Worm (Caenorhabditis elegans) whole organism, L1 larva: ENCODE measurements around the gene comt-4.

Experiments
- C04F5.9 ChIP-seq: sonication (generic microtip); optimal IDR thresholded peaks from 2 replicates; lab custom pipeline; 2016; ENCODE audit warnings: missing genetic modification characterization, missing compliant biosample characterization
- C16A3.4 ChIP-seq: fragments of 150-350 bp; optimal IDR thresholded peaks from 2 replicates; lab custom pipeline; 2014; ENCODE audit warnings: missing biosample characterization, missing genetic modification characterization
- F16B12.6 ChIP-seq: fragments of 150-350 bp; optimal IDR thresholded peaks from 2 replicates; lab custom pipeline; 2014; ENCODE audit warnings: missing biosample characterization, missing genetic modification characterization
- Y116A8C.19 ChIP-seq: sonication (generic microtip); optimal IDR thresholded peaks from 2 replicates; lab custom pipeline; 2016; ENCODE audit warnings: missing compliant biosample characterization, missing genetic modification characterization, borderline replicate concordance
- aha-1 ChIP-seq: fragments of 150-350 bp; optimal IDR thresholded peaks from 2 replicates; lab custom pipeline; 2014; ENCODE audit warnings: missing biosample characterization, missing genetic modification characterization
- aly-2 ChIP-seq: fragments of 150-350 bp; optimal IDR thresholded peaks from 2 replicates; lab custom pipeline; 2014; ENCODE audit warnings: missing biosample characterization, missing genetic modification characterization
- blmp-1 ChIP-seq: fragments of 150-350 bp; optimal IDR thresholded peaks from 2 replicates; lab custom pipeline; 2014; ENCODE audit warnings: missing biosample characterization, missing genetic modification characterization
- ceh-63 ChIP-seq: fragments of 200-800 bp; sonication (Bioruptor generic); optimal IDR thresholded peaks from 2 replicates; lab custom pipeline; 2018; ENCODE audit warnings: mild to moderate bottlenecking, missing genetic modification characterization, missing compliant biosample characterization
- ceh-8 ChIP-seq: fragments of 200-800 bp; sonication (Bioruptor generic); optimal IDR thresholded peaks from 2 replicates; lab custom pipeline; 2018; ENCODE audit warnings: mild to moderate bottlenecking, missing genetic modification characterization, moderate library complexity, missing compliant biosample characterization
- ceh-82 ChIP-seq, 3 experiments: fragments of 150-350 bp in 1 of 3; sonication (generic microtip) in 2 of 3; optimal IDR thresholded peaks; 2 replicates each; lab custom pipeline; 2014 to 2017; ENCODE audit warnings: missing biosample characterization in 3 of 3, missing genetic modification characterization in 3 of 3
- dpl-1 ChIP-seq, 3 experiments: fragments of 150-350 bp in 2 of 3; sonication (generic microtip) in 1 of 3; optimal IDR thresholded peaks; 2 replicates each; lab custom pipeline; 2014 to 2017; ENCODE audit warnings: missing biosample characterization in 3 of 3, missing genetic modification characterization in 3 of 3, missing genetic modification reagents in 3 of 3
- dsc-1 ChIP-seq: sonication (generic microtip); optimal IDR thresholded peaks from 2 replicates; lab custom pipeline; 2016; ENCODE audit warnings: mild to moderate bottlenecking, missing genetic modification characterization, missing compliant biosample characterization
- egl-13 ChIP-seq: sonication (generic microtip); optimal IDR thresholded peaks from 2 replicates; lab custom pipeline; 2016; ENCODE audit warnings: missing genotype, missing genetic modification reagents, missing genetic modification characterization, missing compliant biosample characterization
- egl-27 ChIP-seq, 2 experiments: fragments of 150-350 bp in 1 of 2; sonication (generic microtip); optimal IDR thresholded peaks; 3 replicates each; lab custom pipeline; 2017 to 2018; ENCODE audit warnings: missing biosample characterization in 2 of 2, missing genetic modification characterization in 2 of 2, missing genetic modification reagents in 2 of 2
- elt-2 ChIP-seq: sonication (generic microtip); optimal IDR thresholded peaks from 2 replicates; lab custom pipeline; 2016; ENCODE audit warnings: missing genetic modification characterization, mild to moderate bottlenecking, inconsistent platforms, missing compliant biosample characterization, missing genetic modification reagents
- fkh-4 ChIP-seq: sonication (generic microtip); optimal IDR thresholded peaks from 2 replicates; lab custom pipeline; 2016; ENCODE audit warnings: missing compliant biosample characterization, missing genetic modification characterization, borderline replicate concordance
- fkh-8 ChIP-seq: sonication (generic microtip); optimal IDR thresholded peaks from 2 replicates; lab custom pipeline; 2016; ENCODE audit warnings: mild to moderate bottlenecking, missing genetic modification characterization, missing compliant biosample characterization
- fos-1 ChIP-seq: fragments of 150-350 bp; optimal IDR thresholded peaks from 2 replicates; lab custom pipeline; 2014; ENCODE audit warnings: missing biosample characterization, missing genetic modification characterization
- grh-1 ChIP-seq: fragments of 200-800 bp; sonication (Bioruptor generic); IDR thresholded peaks from 2 replicates; pipeline ENCODE4 v1.3.6; 2022; ENCODE audit warnings: missing genetic modification reagents, missing genetic modification characterization, missing compliant biosample characterization
- hlh-17 ChIP-seq: fragments of 200-800 bp; sonication (Bioruptor generic); optimal IDR thresholded peaks from 2 replicates; lab custom pipeline; 2018; ENCODE audit warnings: missing genetic modification characterization, mild to moderate bottlenecking, missing compliant biosample characterization, moderate library complexity, borderline replicate concordance
- hpl-2 ChIP-seq: fragments of 150-350 bp; optimal IDR thresholded peaks from 2 replicates; lab custom pipeline; 2014; ENCODE audit warnings: missing biosample characterization, missing genetic modification reagents, missing genetic modification characterization
- irx-1 ChIP-seq: sonication (generic microtip); optimal IDR thresholded peaks from 2 replicates; lab custom pipeline; 2016; ENCODE audit warnings: missing genetic modification characterization, missing compliant biosample characterization
- isw-1 ChIP-seq: fragments of 200-800 bp; sonication (Bioruptor generic); IDR thresholded peaks from 2 replicates; pipeline ENCODE4 v1.3.6; 2022; ENCODE audit warnings: missing genetic modification characterization, missing compliant biosample characterization
- lin-13 ChIP-seq: fragments of 150-350 bp; optimal IDR thresholded peaks from 2 replicates; lab custom pipeline; 2014; ENCODE audit warnings: missing biosample characterization, missing genetic modification reagents, missing genetic modification characterization
- lin-15B ChIP-seq: fragments of 150-350 bp; sonication (generic microtip); optimal IDR thresholded peaks from 3 replicates; lab custom pipeline; 2014; ENCODE audit warnings: missing biosample characterization, missing genetic modification characterization
- lin-35 ChIP-seq, 2 experiments: fragments of 150-350 bp; optimal IDR thresholded peaks; 2 replicates each; lab custom pipeline; 2014; ENCODE audit warnings: missing biosample characterization in 2 of 2, missing genetic modification characterization in 2 of 2, missing genetic modification reagents in 2 of 2
- lir-3 ChIP-seq: sonication (generic microtip); optimal IDR thresholded peaks from 2 replicates; lab custom pipeline; 2016; ENCODE audit warnings: mild to moderate bottlenecking, missing genetic modification characterization, moderate library complexity, missing compliant biosample characterization; ENCODE audit not compliant: poor library complexity
- mab-9 ChIP-seq: fragments of 200-800 bp; sonication (Bioruptor generic); IDR thresholded peaks from 2 replicates; pipeline ENCODE4 v1.3.6; 2022; ENCODE audit warnings: missing genetic modification reagents, missing genetic modification characterization, missing compliant biosample characterization
- mdl-1 ChIP-seq, 2 experiments: fragments of 150-350 bp; optimal IDR thresholded peaks; 2 replicates each; lab custom pipeline; 2014 to 2017; ENCODE audit warnings: missing biosample characterization in 2 of 2, missing genetic modification characterization in 2 of 2, inconsistent platforms in 1 of 2
- mef-2 ChIP-seq: fragments of 150-350 bp; optimal IDR thresholded peaks from 2 replicates; lab custom pipeline; 2014; ENCODE audit warnings: missing biosample characterization, missing genetic modification characterization
- mep-1 ChIP-seq: fragments of 150-350 bp; optimal IDR thresholded peaks from 2 replicates; lab custom pipeline; 2014; ENCODE audit warnings: missing biosample characterization, missing genetic modification characterization
- nhr-12 ChIP-seq: sonication (generic microtip); optimal IDR thresholded peaks from 2 replicates; lab custom pipeline; 2017; ENCODE audit warnings: missing biosample characterization, missing genetic modification characterization
- nhr-19 ChIP-seq: fragments of 200-800 bp; sonication (Bioruptor generic); conservative IDR thresholded peaks from 2 replicates; pipeline ENCODE4 v1.3.6; 2022; ENCODE audit warnings: missing genetic modification characterization, missing compliant biosample characterization
- nhr-28 ChIP-seq: fragments of 150-350 bp; optimal IDR thresholded peaks from 2 replicates; lab custom pipeline; 2014; ENCODE audit warnings: missing biosample characterization, missing genetic modification characterization
- nhr-47 ChIP-seq: sonication (generic microtip); optimal IDR thresholded peaks from 2 replicates; lab custom pipeline; 2016; ENCODE audit warnings: mild to moderate bottlenecking, missing genetic modification characterization, moderate library complexity, missing compliant biosample characterization
- nhr-71 ChIP-seq: sonication (generic microtip); optimal IDR thresholded peaks from 2 replicates; lab custom pipeline; 2016; ENCODE audit warnings: mild to moderate bottlenecking, missing genetic modification characterization, moderate library complexity, missing compliant biosample characterization
- nhr-76 ChIP-seq: sonication (generic microtip); optimal IDR thresholded peaks from 2 replicates; lab custom pipeline; 2017; ENCODE audit warnings: missing biosample characterization, missing genetic modification characterization
- nhr-77 ChIP-seq: fragments of 150-350 bp; optimal IDR thresholded peaks from 2 replicates; lab custom pipeline; 2014; ENCODE audit warnings: missing biosample characterization, missing genetic modification characterization
- nhr-90 ChIP-seq: sonication (generic microtip); optimal IDR thresholded peaks from 2 replicates; lab custom pipeline; 2016; ENCODE audit warnings: mild to moderate bottlenecking, missing genetic modification characterization, missing compliant biosample characterization; ENCODE audit not compliant: poor library complexity
- pax-3 ChIP-seq: fragments of 200-800 bp; sonication (Bioruptor generic); optimal IDR thresholded peaks from 2 replicates; lab custom pipeline; 2018; ENCODE audit warnings: mild to moderate bottlenecking, missing genetic modification characterization, moderate library complexity, missing compliant biosample characterization
- skn-1 ChIP-seq: fragments of 150-350 bp; optimal IDR thresholded peaks from 2 replicates; lab custom pipeline; 2014; ENCODE audit warnings: missing biosample characterization, missing genetic modification characterization
- snu-23 ChIP-seq: sonication (generic microtip); optimal IDR thresholded peaks from 2 replicates; lab custom pipeline; 2016; ENCODE audit warnings: missing genetic modification characterization, missing compliant biosample characterization
- sox-4 ChIP-seq: sonication (generic microtip); optimal IDR thresholded peaks from 2 replicates; lab custom pipeline; 2016; ENCODE audit warnings: missing genetic modification characterization, missing compliant biosample characterization
- sup-37 ChIP-seq: fragments of 200-800 bp; sonication (Bioruptor generic); optimal IDR thresholded peaks from 2 replicates; lab custom pipeline; 2018; ENCODE audit warnings: mild to moderate bottlenecking, missing genetic modification characterization, missing compliant biosample characterization
- swsn-7 ChIP-seq: sonication (generic microtip); optimal IDR thresholded peaks from 2 replicates; lab custom pipeline; 2016; ENCODE audit warnings: missing genetic modification characterization, missing compliant biosample characterization
- tlp-1 ChIP-seq: fragments of 150-350 bp; optimal IDR thresholded peaks from 2 replicates; lab custom pipeline; 2014; ENCODE audit warnings: missing biosample characterization, missing genetic modification characterization
- unc-130 ChIP-seq: fragments of 150-350 bp; optimal IDR thresholded peaks from 2 replicates; lab custom pipeline; 2017; ENCODE audit warnings: missing biosample characterization, missing genetic modification characterization, inconsistent platforms
- unc-30 ChIP-seq: sonication (generic microtip); optimal IDR thresholded peaks from 2 replicates; lab custom pipeline; 2017; ENCODE audit warnings: missing biosample characterization, missing genetic modification characterization
- unc-98 ChIP-seq: fragments of 200-800 bp; sonication (Bioruptor generic); IDR thresholded peaks from 2 replicates; pipeline ENCODE4 v1.3.6; 2022; ENCODE audit warnings: missing genetic modification characterization, missing compliant biosample characterization
- xbp-1 ChIP-seq: sonication (generic microtip); optimal IDR thresholded peaks from 2 replicates; lab custom pipeline; 2016; ENCODE audit warnings: missing genetic modification characterization, missing compliant biosample characterization
- zip-4 ChIP-seq: fragments of 200-800 bp; sonication (Bioruptor generic); optimal IDR thresholded peaks from 2 replicates; lab custom pipeline; 2018; ENCODE audit warnings: mild to moderate bottlenecking, missing genetic modification characterization, moderate library complexity, missing compliant biosample characterization
- ztf-11 ChIP-seq, 2 experiments: sonication (generic microtip); optimal IDR thresholded peaks; 2 replicates each; lab custom pipeline; 2016 to 2017; ENCODE audit warnings: missing genetic modification characterization in 2 of 2, missing biosample characterization in 1 of 2, missing compliant biosample characterization in 1 of 2

Gene comt-4

ce11 chrV:2067985-2068499 lies 18.1 kb upstream of the comt-4 start, which contains the start of gene lbp-9 (continued):
- TF ChIP-seq sox-4 (tag; lab: Kevin White, UChicago) = no peak
- TF ChIP-seq pax-3 (tag; lab: Kevin White, UChicago) = no peak
- peak; percentile 41 for TF ChIP-seq nhr-47 (tag; lab: Kevin White, UChicago)
- TF ChIP-seq nhr-19 (GFP tag; lab: Robert Waterston, UW) = peak; percentile 37; the same call in 1 of the 2 replicates
- TF ChIP-seq nhr-12 (tag; lab: Kevin White, UChicago) = no peak
- TF ChIP-seq sup-37 (GFP tag; lab: Kevin White, UChicago) = no peak
- no peak for TF ChIP-seq tlp-1 (tag; lab: Kevin White, UChicago)
- peak in 2 of 3 experiments; percentile 6 to 50 for TF ChIP-seq dpl-1 (GFP tag; optimal IDR thresholded peaks at IDR 0.05; lab: Kevin White, UChicago)
- TF ChIP-seq Y116A8C.19 (tag; lab: Kevin White, UChicago) = no peak
- TF ChIP-seq F16B12.6 (tag; lab: Kevin White, UChicago) = no peak
- TF ChIP-seq lir-3 = no peak
- TF ChIP-seq nhr-90 = peak; percentile 43
- peak; percentile 40 for TF ChIP-seq swsn-7 (tag; lab: Kevin White, UChicago)
- no peak for TF ChIP-seq nhr-28 (tag; lab: Kevin White, UChicago)
- no peak for TF ChIP-seq mab-9 (GFP tag; lab: Robert Waterston, UW)
- no peak for TF ChIP-seq mef-2 (tag; lab: Kevin White, UChicago)
- TF ChIP-seq egl-27 (tag; optimal IDR thresholded peaks at IDR 0.05; lab: Kevin White, UChicago) = no peak
- no peak for TF ChIP-seq unc-30 (tag; lab: Kevin White, UChicago)
- TF ChIP-seq unc-130 = no peak
- peak; percentile 36 for TF ChIP-seq blmp-1 (tag; lab: Kevin White, UChicago)
- no peak for TF ChIP-seq unc-98
- no peak for TF ChIP-seq nhr-76 (tag; lab: Kevin White, UChicago)
- peak; percentile 25 for TF ChIP-seq irx-1
- TF ChIP-seq lin-15B = no peak
- peak; percentile 89 for TF ChIP-seq mep-1 (tag; lab: Kevin White, UChicago)
- TF ChIP-seq ceh-63 = no peak
- no peak for TF ChIP-seq fos-1 (tag; lab: Kevin White, UChicago)
- TF ChIP-seq snu-23 (GFP tag; lab: Kevin White, UChicago) = peak; percentile 80
- no peak for TF ChIP-seq isw-1 (GFP tag; lab: Robert Waterston, UW)
- no peak for TF ChIP-seq zip-4 (GFP tag; lab: Kevin White, UChicago)
- TF ChIP-seq lin-13 (GFP tag; lab: Kevin White, UChicago) = peak; percentile 28
- TF ChIP-seq fkh-8 (tag; lab: Kevin White, UChicago) = no peak
- no peak for TF ChIP-seq ztf-11 (tag; optimal IDR thresholded peaks at IDR 0.05; lab: Kevin White, UChicago)
- TF ChIP-seq grh-1 (GFP tag; lab: Robert Waterston, UW) = no peak
- peak; percentile 80 for TF ChIP-seq nhr-71 (tag; lab: Kevin White, UChicago)
- TF ChIP-seq lin-35 (GFP tag; optimal IDR thresholded peaks at IDR 0.05; lab: Kevin White, UChicago) = peak; percentile 42 to 69
- peak in 1 of 2 experiments; percentile 81 for TF ChIP-seq mdl-1 (tag; optimal IDR thresholded peaks at IDR 0.05; lab: Kevin White, UChicago)
- no peak for TF ChIP-seq ceh-8 (GFP tag; lab: Kevin White, UChicago)
- no peak for TF ChIP-seq elt-2 (tag; lab: Kevin White, UChicago)
- no peak for TF ChIP-seq C16A3.4 (tag; lab: Kevin White, UChicago)
- no peak for TF ChIP-seq hpl-2
- TF ChIP-seq aly-2 (tag; lab: Kevin White, UChicago) = no peak
- TF ChIP-seq dsc-1 (tag; lab: Kevin White, UChicago) = no peak
- TF ChIP-seq nhr-77 (tag; lab: Kevin White, UChicago) = no peak
- TF ChIP-seq xbp-1 (tag; lab: Kevin White, UChicago) = peak; percentile 35
- peak in 1 of 3 experiments; percentile 31 for TF ChIP-seq ceh-82 (tag; optimal IDR thresholded peaks at IDR 0.05; lab: Kevin White, UChicago)
- no peak for TF ChIP-seq egl-13 (tag; lab: Kevin White, UChicago)
- TF ChIP-seq skn-1 (tag; lab: Kevin White, UChicago) = peak; percentile 74
- no peak for TF ChIP-seq aha-1 (tag; lab: Kevin White, UChicago)
- no peak for TF ChIP-seq fkh-4 (tag; lab: Kevin White, UChicago)
- TF ChIP-seq C04F5.9 (tag; lab: Kevin White, UChicago) = peak; percentile 15
- TF ChIP-seq hlh-17 (GFP tag; lab: Kevin White, UChicago) = no peak
